Fruit fly (Drosophila melanogaster): ENCODE data around the gene Ras64B.

Gene Ras64B

DNA sequence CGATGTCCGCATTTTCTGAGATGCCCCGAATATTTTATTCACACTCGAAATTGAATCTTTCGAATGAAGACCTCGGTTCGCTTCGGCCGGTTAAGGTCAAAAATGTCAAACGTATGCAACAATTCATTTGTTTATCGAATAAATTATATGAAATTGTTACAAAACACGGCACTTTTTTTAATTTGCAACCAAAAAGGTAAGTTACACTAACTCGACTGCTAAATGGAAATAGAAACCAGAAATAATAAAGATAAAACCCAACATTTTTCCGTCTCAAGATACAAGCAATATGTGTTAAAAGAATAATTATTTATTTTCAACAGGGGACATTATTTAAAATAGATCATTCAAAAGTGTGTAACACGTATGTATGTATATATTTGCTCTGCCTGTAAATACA, 24.9 kb upstream of the Ras64B start:
- no peak for TF ChIP-seq ttk (optimal IDR thresholded peaks at IDR 0.05)
- no peak for TF ChIP-seq h (optimal IDR thresholded peaks at IDR 0.05)
- no peak for TF ChIP-seq Sin3A (optimal IDR thresholded peaks at IDR 0.05)
- no peak for TF ChIP-seq Myc (optimal IDR thresholded peaks at IDR 0.05)
- TF ChIP-seq psq (optimal IDR thresholded peaks at IDR 0.05): no peak
- no peak for TF ChIP-seq insv (optimal IDR thresholded peaks at IDR 0.05)

DNA sequence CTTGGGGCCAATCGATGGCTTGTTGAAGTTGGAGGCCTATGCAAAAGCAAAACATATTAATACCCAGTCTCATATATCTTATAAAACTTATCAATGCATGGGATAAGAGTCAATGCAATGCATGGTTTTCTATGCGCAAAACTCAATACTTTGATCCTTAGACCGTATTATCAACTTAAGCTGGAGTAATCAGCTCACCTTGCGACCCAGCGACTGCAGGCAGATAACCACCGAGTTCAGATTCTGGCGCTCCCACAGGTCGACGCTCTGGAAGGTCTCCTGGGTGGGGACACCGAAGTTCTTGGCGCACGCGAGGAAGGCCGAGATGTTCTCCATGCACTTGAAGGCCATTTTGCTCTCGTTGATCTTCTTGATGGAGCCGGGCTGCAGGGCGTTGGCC, 23.8 kb upstream of the Ras64B start:
- TF ChIP-seq Myc (optimal IDR thresholded peaks at IDR 0.05): no peak
- TF ChIP-seq h (optimal IDR thresholded peaks at IDR 0.05): no peak
- TF ChIP-seq ttk (optimal IDR thresholded peaks at IDR 0.05): no peak
- TF ChIP-seq Sin3A (optimal IDR thresholded peaks at IDR 0.05): no peak
- no peak for TF ChIP-seq insv (optimal IDR thresholded peaks at IDR 0.05)
- TF ChIP-seq psq (optimal IDR thresholded peaks at IDR 0.05): no peak

DNA sequence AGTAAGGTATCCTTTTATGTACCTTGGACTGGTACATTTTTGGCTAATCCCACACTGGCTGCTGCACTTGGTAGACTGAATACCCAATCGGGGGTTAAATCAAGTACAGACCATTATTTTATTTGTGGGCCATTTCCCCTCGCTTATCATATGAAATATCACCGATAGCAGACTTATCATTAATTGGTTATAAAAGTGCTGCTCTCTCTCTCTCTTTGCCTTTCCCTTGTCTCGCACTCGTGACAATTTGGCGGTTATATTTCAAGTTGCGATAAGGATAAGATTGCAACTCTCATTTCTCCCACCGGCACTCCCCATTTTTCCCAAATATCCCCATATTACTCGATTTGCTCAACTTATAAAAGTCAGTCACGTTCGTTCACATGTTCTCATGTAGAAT, 23.2 kb upstream of the Ras64B start:
- TF ChIP-seq ttk (optimal IDR thresholded peaks at IDR 0.05): no peak
- no peak for TF ChIP-seq h (optimal IDR thresholded peaks at IDR 0.05)
- TF ChIP-seq Myc (optimal IDR thresholded peaks at IDR 0.05): no peak
- no peak for TF ChIP-seq insv (optimal IDR thresholded peaks at IDR 0.05)
- TF ChIP-seq psq (optimal IDR thresholded peaks at IDR 0.05): no peak
- TF ChIP-seq Sin3A (optimal IDR thresholded peaks at IDR 0.05): no peak

DNA sequence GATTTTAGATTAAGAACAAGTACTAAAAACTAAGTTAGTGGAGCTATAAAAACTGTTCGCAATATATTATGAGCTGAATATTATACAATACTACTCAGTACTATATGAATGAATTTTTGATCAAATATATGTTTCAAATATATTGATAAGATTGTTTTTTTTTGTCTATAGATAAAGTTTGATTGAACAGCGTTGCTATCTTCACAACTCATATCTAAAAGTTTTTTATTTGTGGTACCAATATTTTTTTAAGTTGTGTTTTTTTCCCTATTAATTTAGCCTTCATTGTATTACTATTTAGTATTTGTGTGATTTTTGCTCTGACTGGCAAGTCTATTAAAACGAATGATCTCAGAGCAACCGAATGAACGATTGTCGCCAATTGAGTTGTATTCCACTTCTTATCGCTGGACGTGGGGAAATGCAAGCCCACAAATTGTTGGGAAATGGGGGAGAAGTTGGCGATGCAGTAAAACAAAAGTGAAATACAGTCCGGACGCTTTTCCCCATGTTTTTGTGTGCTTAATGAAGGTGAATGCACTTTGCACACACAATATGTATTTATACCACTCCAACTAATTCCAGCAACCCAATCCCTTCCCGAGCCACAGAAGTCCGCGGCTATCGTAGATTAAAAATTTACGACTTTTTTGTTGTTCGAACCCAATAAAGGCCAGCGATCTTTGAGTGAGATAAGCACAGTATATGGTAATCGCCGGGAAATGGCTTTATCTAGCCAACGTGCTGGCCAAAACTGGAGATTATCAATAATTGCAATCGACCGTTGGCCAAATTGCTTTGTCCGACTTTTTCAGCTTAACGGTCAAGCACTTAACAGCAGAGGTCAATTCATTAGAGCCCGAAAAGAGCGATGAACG, 22.1 kb upstream of the Ras64B start:
- TF ChIP-seq psq (optimal IDR thresholded peaks at IDR 0.05) (no peak), h (optimal IDR thresholded peaks at IDR 0.05) (no peak), ttk (optimal IDR thresholded peaks at IDR 0.05) (no peak), insv (optimal IDR thresholded peaks at IDR 0.05) (no peak), Sin3A (optimal IDR thresholded peaks at IDR 0.05) (no peak), Myc (optimal IDR thresholded peaks at IDR 0.05) (no peak)

DNA sequence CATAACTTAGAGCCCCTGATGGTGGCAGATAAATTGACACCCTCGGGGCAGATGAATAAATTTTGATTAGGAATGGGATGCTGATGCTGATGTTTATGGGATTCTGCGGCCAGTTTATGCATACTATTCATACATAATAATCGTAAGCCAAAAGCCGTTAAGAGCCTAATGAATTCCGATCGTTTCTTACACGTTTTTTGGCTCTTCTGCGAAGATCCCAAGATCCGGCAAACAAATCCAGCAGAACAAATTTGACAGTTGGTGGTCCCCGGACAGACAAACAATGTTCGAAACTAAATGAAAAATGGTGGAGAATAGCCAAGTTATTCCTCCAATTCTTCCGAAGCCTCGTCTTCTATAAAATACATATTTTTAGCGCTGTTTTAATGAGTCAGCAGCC, 21.4 kb upstream of the Ras64B start:
- TF ChIP-seq h (optimal IDR thresholded peaks at IDR 0.05) (no peak), ttk (optimal IDR thresholded peaks at IDR 0.05) (no peak), insv (optimal IDR thresholded peaks at IDR 0.05) (no peak)

DNA sequence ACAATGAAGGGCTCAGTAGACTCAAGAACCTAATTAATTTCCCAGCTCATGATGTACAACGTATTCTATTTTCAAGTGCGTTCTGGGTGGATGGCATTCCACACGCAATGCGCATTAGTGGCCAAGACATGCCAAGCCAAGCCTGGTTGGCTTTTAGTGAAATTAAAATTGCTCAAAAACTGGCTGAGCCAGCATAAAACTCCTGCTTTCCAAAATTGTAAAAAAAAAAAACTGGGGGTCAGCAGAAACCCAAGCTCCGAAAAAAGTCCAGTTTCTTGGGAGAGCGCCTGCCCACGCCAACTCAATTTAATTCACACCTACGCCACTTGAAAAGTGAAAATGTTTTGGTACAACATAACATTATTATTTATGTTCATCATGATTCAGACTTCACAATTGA, 20.5 kb upstream of the Ras64B start:
- TF ChIP-seq insv (optimal IDR thresholded peaks at IDR 0.05): no peak
- no peak for TF ChIP-seq psq (optimal IDR thresholded peaks at IDR 0.05)
- no peak for TF ChIP-seq h (optimal IDR thresholded peaks at IDR 0.05)
- TF ChIP-seq ttk (optimal IDR thresholded peaks at IDR 0.05): no peak
- TF ChIP-seq Sin3A (optimal IDR thresholded peaks at IDR 0.05): no peak
- TF ChIP-seq Myc (optimal IDR thresholded peaks at IDR 0.05): no peak

DNA sequence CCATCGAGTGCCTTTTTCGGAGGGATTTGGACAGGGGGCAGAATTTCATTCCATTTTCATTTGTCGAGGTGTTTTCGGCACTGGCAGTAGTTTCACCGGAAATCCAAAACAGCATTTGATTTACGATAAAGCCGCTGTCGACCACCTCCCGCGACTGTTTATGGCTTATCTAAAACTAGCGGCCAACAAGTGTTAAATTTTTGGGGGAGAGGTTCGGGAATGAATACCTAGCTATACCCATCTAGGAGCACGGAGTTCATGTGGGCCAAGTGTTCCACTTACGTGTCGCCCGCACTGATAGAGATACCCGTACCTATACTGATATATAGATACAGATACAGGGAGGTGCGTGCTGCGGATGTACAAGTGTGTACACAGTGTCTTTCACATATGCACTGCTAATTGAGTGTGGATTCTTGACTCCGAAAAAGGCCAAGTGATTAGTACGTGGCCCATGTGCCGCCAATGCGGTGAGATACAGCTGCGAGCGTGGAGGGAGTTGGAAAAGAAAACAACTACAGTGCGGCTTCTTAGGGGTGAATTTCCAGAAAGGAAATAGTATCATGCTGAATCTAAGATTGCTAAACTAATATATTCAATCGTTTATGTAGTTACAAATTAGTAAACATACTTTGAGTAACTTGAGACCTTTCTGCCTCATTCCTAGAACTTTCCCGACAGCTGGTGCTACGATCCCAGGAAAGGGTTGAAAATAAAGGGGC, 19.1 kb upstream of the Ras64B start:
- no peak for TF ChIP-seq Sin3A (optimal IDR thresholded peaks at IDR 0.05)
- TF ChIP-seq insv (optimal IDR thresholded peaks at IDR 0.05): no peak
- no peak for TF ChIP-seq h (optimal IDR thresholded peaks at IDR 0.05)
- no peak for TF ChIP-seq Myc (optimal IDR thresholded peaks at IDR 0.05)
- no peak for TF ChIP-seq ttk (optimal IDR thresholded peaks at IDR 0.05)
- TF ChIP-seq psq (optimal IDR thresholded peaks at IDR 0.05): no peak

DNA sequence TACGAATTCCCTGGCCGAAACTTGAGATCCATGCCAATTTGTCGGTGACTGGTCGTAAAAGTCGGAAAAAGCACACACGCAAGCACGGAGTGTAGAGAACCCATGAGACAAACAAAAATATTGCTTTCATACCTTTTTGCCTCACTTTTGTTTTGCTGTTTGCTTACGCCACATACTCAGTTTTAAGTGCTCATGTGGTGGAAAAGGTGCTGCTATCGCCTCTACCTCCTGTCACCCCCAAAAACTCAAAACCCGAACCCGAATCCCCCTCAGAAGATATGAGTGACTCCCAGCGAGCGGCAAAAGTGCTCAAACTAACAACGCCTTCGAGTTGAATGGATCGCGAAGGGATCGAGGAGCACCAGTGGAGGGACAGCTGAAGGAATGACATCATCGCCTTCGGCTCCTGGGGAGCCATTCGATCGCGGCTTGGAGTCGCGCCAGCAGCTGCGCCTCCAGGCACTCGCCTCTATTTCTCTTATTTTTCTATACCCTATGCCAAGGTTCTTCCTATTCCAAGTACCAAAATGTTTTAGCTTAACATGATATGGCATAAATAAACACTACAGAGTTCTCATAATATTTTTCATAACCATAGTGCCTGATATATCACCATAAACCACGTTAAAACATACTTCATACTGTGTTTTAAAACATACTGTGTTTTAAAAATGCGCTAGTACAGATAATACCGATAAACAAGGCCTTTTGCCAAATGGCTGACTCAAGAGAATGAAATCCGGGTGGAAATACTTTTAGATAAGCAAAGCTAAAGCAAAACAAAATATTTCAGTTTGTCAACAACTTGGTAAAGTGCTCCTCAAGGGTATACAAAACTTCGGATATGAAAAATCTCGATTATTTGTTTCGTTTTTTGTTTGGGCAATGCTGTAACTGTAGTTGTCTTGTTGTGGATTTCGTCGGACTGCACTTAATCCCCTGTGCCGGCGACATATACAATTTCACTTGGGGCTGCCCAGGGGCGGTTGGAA, 18.2 kb upstream of the Ras64B start:
- TF ChIP-seq insv (optimal IDR thresholded peaks at IDR 0.05) (no peak), Myc (optimal IDR thresholded peaks at IDR 0.05) (no peak), h (optimal IDR thresholded peaks at IDR 0.05) (no peak), ttk (optimal IDR thresholded peaks at IDR 0.05) (peak; percentile 16)

DNA sequence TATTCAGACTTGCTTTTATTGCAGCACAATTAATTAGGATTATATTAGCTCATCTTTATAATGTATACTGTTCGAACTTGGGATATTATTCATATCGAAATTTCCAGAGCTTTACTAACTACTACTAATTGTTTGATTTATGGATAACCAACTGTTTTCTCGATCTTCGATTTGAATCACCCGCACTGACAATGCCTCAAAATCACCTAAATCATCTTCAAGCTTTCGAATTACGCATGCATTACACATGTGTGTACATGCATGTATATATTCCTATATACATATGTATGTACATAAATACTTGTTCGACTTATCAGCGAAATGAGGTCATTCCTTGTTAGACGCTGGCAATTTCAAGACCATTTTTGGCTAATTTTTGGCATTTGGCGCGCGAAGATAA, 17.3 kb upstream of the Ras64B start:
- no peak for TF ChIP-seq psq (optimal IDR thresholded peaks at IDR 0.05)
- no peak for TF ChIP-seq insv (optimal IDR thresholded peaks at IDR 0.05)
- TF ChIP-seq Myc (optimal IDR thresholded peaks at IDR 0.05): no peak
- no peak for TF ChIP-seq Sin3A (optimal IDR thresholded peaks at IDR 0.05)
- no peak for TF ChIP-seq ttk (optimal IDR thresholded peaks at IDR 0.05)
- no peak for TF ChIP-seq h (optimal IDR thresholded peaks at IDR 0.05)

DNA sequence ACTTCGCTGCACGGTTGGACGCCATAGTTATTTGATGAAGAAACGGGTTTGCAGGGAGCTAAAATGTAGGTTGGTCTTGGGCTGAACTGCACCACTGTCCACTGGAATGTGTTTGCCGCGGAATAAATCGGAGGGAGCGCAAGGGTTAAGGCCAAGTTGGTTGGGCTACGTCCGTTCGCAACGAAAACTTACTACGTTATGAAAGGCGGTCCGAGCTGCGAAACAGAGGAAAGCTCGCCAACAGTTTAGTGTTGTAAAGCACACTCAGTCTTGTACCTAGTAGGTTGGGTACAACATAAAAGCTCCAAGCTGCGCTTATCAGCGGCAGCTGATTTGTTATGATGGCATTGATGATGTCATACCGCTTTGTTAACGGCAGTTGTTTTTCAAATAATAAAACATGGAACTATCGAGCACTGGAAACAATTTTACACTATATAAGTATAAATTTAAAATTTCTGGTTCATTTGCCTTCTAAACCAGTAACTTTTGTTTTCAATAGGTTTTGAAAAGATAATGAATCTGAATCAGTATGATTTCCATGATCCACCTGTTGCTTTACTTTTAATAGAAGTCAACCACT, 16.6 kb upstream of the Ras64B start, which contains the start of gene Chd64:
Gene Chd64 (minus strand): TSS at position 204 of the 583 bp plus-strand sequence.
- TF ChIP-seq ttk (optimal IDR thresholded peaks at IDR 0.05): no peak
- TF ChIP-seq Myc (optimal IDR thresholded peaks at IDR 0.05): no peak
- TF ChIP-seq insv (optimal IDR thresholded peaks at IDR 0.05): no peak
- no peak for TF ChIP-seq Sin3A (optimal IDR thresholded peaks at IDR 0.05)
- no peak for TF ChIP-seq h (optimal IDR thresholded peaks at IDR 0.05)
- TF ChIP-seq psq (optimal IDR thresholded peaks at IDR 0.05): no peak

DNA sequence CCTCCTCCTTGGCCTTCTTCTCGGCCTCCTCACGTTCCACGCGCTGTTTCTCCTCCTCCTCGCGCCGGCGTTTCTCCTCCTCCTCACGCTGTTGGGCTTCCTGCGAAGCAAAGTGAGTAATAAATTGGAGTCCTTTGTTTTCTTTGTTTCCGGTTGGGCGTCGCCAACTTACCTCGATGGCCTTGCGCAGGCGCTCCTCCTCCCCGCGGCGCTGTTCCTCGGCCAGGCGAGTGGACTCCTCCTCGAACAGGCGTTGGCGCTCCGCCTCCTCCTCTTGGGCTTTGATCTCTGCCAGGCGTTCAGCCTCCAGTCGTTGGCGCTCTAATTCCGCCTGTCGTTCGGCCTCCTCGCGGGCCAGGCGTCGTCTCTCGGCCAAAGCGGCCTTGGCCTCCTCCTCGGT, 13.2 kb upstream of the Ras64B start:
- no peak for TF ChIP-seq Sin3A (optimal IDR thresholded peaks at IDR 0.05)
- TF ChIP-seq insv (optimal IDR thresholded peaks at IDR 0.05): no peak
- no peak for TF ChIP-seq psq (optimal IDR thresholded peaks at IDR 0.05)

Measured in Kc167 (cell line).